Worm (Caenorhabditis elegans) whole organism, L2 larva: ENCODE measurements around the gene Y34B4A.10.

Experiments
- F13H6.1 ChIP-seq: sonication (generic microtip); optimal IDR thresholded peaks from 2 replicates; lab custom pipeline; 2016; ENCODE audit warnings: missing genetic modification characterization, missing compliant biosample characterization
- Y55F3AM.14 ChIP-seq: fragments of 200-800 bp; sonication (Bioruptor generic); optimal IDR thresholded peaks from 2 replicates; lab custom pipeline; 2018; ENCODE audit warnings: mild to moderate bottlenecking, missing genetic modification characterization, missing compliant biosample characterization
- aly-2 ChIP-seq: fragments of 150-350 bp; optimal IDR thresholded peaks from 2 replicates; lab custom pipeline; 2014; ENCODE audit warnings: missing biosample characterization, missing genetic modification characterization
- ceh-82 ChIP-seq: fragments of 150-350 bp; optimal IDR thresholded peaks from 2 replicates; lab custom pipeline; 2014; ENCODE audit warnings: missing biosample characterization, missing genetic modification characterization
- fos-1 ChIP-seq: fragments of 150-350 bp; optimal IDR thresholded peaks from 2 replicates; lab custom pipeline; 2014; ENCODE audit warnings: missing biosample characterization, missing genetic modification characterization
- lin-11 ChIP-seq: fragments of 150-350 bp; sonication (generic microtip); optimal IDR thresholded peaks from 2 replicates; lab custom pipeline; 2014; ENCODE audit warnings: missing biosample characterization, missing genetic modification characterization, inconsistent platforms, mixed read lengths
- lin-39 ChIP-seq: fragments of 150-350 bp; optimal IDR thresholded peaks from 2 replicates; lab custom pipeline; 2014; ENCODE audit warnings: missing biosample characterization, missing genetic modification reagents, missing genetic modification characterization
- nhr-10 ChIP-seq: sonication (generic microtip); optimal IDR thresholded peaks from 2 replicates; lab custom pipeline; 2017; ENCODE audit warnings: missing biosample characterization, missing genetic modification characterization
- nhr-6 ChIP-seq: fragments of 150-350 bp; optimal IDR thresholded peaks from 2 replicates; lab custom pipeline; 2014; ENCODE audit warnings: missing biosample characterization, missing genetic modification characterization
- skn-1 ChIP-seq: sonication (generic microtip); optimal IDR thresholded peaks from 2 replicates; lab custom pipeline; 2017; ENCODE audit warnings: missing biosample characterization, missing genetic modification characterization
- unc-39 ChIP-seq: fragments of 150-350 bp; optimal IDR thresholded peaks from 2 replicates; lab custom pipeline; 2014; ENCODE audit warnings: missing biosample characterization, missing genetic modification characterization
- unc-62 ChIP-seq: fragments of 150-350 bp; optimal IDR thresholded peaks from 2 replicates; lab custom pipeline; 2014; ENCODE audit warnings: missing biosample characterization, missing genetic modification reagents, missing genetic modification characterization

DNA sequence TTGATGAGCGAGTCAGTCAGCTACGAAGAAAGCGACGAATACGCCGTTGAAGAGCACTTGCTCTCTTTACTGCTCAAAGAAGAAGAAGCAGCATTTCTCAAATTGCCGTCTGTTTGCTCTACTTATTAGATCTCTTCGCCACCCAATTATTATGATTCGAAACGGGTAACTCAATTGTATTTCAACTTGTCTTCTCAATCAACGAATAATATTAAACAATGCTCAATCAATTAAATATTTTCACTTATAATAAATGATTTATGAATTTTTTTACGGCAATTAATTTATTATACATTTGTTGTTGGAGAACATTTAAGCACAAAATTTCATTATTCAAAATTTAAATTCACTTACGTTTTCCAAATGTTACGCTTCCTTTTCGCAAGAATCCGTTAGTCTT is 28.5 kb downstream of the Y34B4A.10 start:
- TF ChIP-seq nhr-6 (tag; lab: Kevin White, UChicago) (no peak), F13H6.1 (tag; lab: Kevin White, UChicago) (no peak), unc-62 (GFP tag; lab: Kevin White, UChicago) (no peak), Y55F3AM.14 (GFP tag; lab: Kevin White, UChicago) (no peak), lin-39 (tag; lab: Kevin White, UChicago) (no peak), unc-39 (tag; lab: Kevin White, UChicago) (no peak), nhr-10 (no peak), skn-1 (tag; lab: Kevin White, UChicago) (no peak), aly-2 (tag; lab: Kevin White, UChicago) (no peak), fos-1 (tag; lab: Kevin White, UChicago) (no peak), lin-11 (no peak), ceh-82 (tag; lab: Kevin White, UChicago) (no peak)
